Worm (Caenorhabditis elegans) whole organism, L3 larva: ENCODE measurements around the gene irld-42.
"Not testable (repeated sequence)": the region's sequence is repeated elsewhere in the genome, so short reads cannot be mapped to it uniquely, and the experiment has no call there.

Experiments used
- R02D3.7 ChIP-seq: fragments of 150-350 bp; optimal IDR thresholded peaks from 2 replicates; lab custom pipeline; 2014; ENCODE audit warnings: missing biosample characterization, missing genetic modification characterization
- ZK546.5 ChIP-seq: sonication (generic microtip); optimal IDR thresholded peaks from 2 replicates; lab custom pipeline; 2017; ENCODE audit warnings: missing biosample characterization, missing genetic modification characterization
- aly-2 ChIP-seq: fragments of 150-350 bp; optimal IDR thresholded peaks from 2 replicates; lab custom pipeline; 2014; ENCODE audit warnings: missing biosample characterization, missing genetic modification characterization
- ama-1 ChIP-seq: fragments of 150-350 bp; optimal IDR thresholded peaks from 2 replicates; lab custom pipeline; 2018
- elt-1 ChIP-seq: fragments of 150-350 bp; optimal IDR thresholded peaks from 2 replicates; lab custom pipeline; 2014; ENCODE audit warnings: missing biosample characterization, missing genetic modification characterization
- lin-15B ChIP-seq: fragments of 150-350 bp; optimal IDR thresholded peaks from 2 replicates; lab custom pipeline; 2014; ENCODE audit warnings: missing biosample characterization, missing genetic modification characterization
- nhr-43 ChIP-seq: sonication (generic microtip); optimal IDR thresholded peaks from 2 replicates; lab custom pipeline; 2016; ENCODE audit warnings: mild to moderate bottlenecking, missing genetic modification characterization, missing compliant biosample characterization; ENCODE audit not compliant: poor library complexity, severe bottlenecking
- skn-1 ChIP-seq: fragments of 150-350 bp; optimal IDR thresholded peaks from 2 replicates; lab custom pipeline; 2014; ENCODE audit warnings: missing biosample characterization, missing genetic modification characterization
- snpc-4 ChIP-seq: fragments of 150-350 bp; optimal IDR thresholded peaks from 2 replicates; lab custom pipeline; 2014; ENCODE audit warnings: missing biosample characterization, missing genetic modification characterization
- tbx-2 ChIP-seq: sonication (generic microtip); optimal IDR thresholded peaks from 2 replicates; lab custom pipeline; 2016; ENCODE audit warnings: mild to moderate bottlenecking, missing genetic modification characterization, missing compliant biosample characterization
- unc-39 ChIP-seq: sonication (generic microtip); optimal IDR thresholded peaks from 4 replicates; lab custom pipeline; 2017; ENCODE audit warnings: missing biosample characterization, missing genetic modification characterization

DNA sequence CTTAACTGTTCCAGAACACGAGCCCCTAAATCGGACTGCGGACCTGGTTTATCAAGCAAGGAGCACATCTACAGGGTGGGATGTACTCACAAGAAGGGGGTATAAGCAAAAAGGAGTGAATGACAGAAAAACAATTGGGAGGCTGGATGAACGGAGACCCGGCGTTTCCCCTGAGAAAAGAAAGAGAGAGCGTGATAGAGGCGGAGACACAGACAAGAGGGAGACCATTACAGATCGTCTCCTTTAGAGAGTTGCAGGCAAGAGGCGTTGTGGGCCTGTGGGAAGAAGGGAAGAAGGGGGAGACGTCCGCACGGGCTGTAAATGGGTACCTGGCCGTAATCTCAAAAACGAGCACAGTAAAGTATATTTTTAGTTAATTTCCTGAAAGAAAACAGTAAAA lies 25.6 kb downstream of the irld-42 start, which contains the start of gene Y46H3C.7:
- TF ChIP-seq ZK546.5; R02D3.7; tbx-2 (tag; lab: Kevin White, UChicago); elt-1; lin-15B (tag; lab: Kevin White, UChicago); skn-1 (tag; lab: Kevin White, UChicago); ama-1; snpc-4 (tag; lab: Kevin White, UChicago); aly-2; nhr-43 (tag; lab: Kevin White, UChicago); unc-39 (tag; lab: Kevin White, UChicago): not testable (repeated sequence)
